Fruit fly (Drosophila melanogaster) whole organism, wandering third instar larva: ENCODE data around the gene et.

Source experiments
- Abd-B ChIP-seq: fragments of >200 bp; optimal IDR thresholded peaks from 2 replicates; lab custom pipeline; 2017; ENCODE audit warnings: missing biosample characterization, missing genetic modification characterization
- CG32264 ChIP-seq: fragments of 200-800 bp; sonication (Bioruptor generic); optimal IDR thresholded peaks from 2 replicates; lab custom pipeline; 2016; ENCODE audit warnings: missing biosample characterization, missing genetic modification characterization
- CG9705 ChIP-seq: fragments of 200-800 bp; sonication (Bioruptor generic); optimal IDR thresholded peaks from 2 replicates; lab custom pipeline; 2018; ENCODE audit warnings: missing biosample characterization, mild to moderate bottlenecking, missing genetic modification characterization
- Dfd ChIP-seq: fragments of >200 bp; optimal IDR thresholded peaks from 2 replicates; lab custom pipeline; 2017; ENCODE audit warnings: missing biosample characterization, missing genetic modification characterization
- Dif ChIP-seq: fragments of 200-275, 200-300 bp; sonication (Bioruptor generic); optimal IDR thresholded peaks from 2 replicates; lab custom pipeline; 2018; ENCODE audit warnings: missing biosample characterization, missing genetic modification characterization; ENCODE audit not compliant: partially characterized antibody
- GATAd ChIP-seq: sonication (Bioruptor generic); optimal IDR thresholded peaks from 2 replicates; lab custom pipeline; 2016; ENCODE audit warnings: missing biosample characterization, missing genetic modification characterization
- HLH106 ChIP-seq: fragments of 200-800 bp; optimal IDR thresholded peaks from 3 replicates; lab custom pipeline; 2019; ENCODE audit warnings: missing biosample characterization, mild to moderate bottlenecking, missing genetic modification characterization, moderate library complexity
- Hnf4 ChIP-seq: fragments of 200-800 bp; sonication (Bioruptor generic); optimal IDR thresholded peaks from 2 replicates; lab custom pipeline; 2016; ENCODE audit warnings: missing biosample characterization, mild to moderate bottlenecking, missing genetic modification characterization
- Hr78 ChIP-seq: fragments of >200 bp; optimal IDR thresholded peaks from 2 replicates; lab custom pipeline; 2017; ENCODE audit warnings: missing biosample characterization, missing genetic modification characterization
- Hr83 ChIP-seq: fragments of 200-300 bp; sonication (Bioruptor generic); optimal IDR thresholded peaks from 2 replicates; lab custom pipeline; 2016; ENCODE audit warnings: missing biosample characterization, mild to moderate bottlenecking, missing genetic modification characterization, moderate library complexity; ENCODE audit not compliant: poor library complexity, severe bottlenecking
- Jra ChIP-seq: sonication (Bioruptor generic); optimal IDR thresholded peaks from 2 replicates; lab custom pipeline; 2016; ENCODE audit warnings: missing biosample characterization, missing genetic modification characterization
- Mio ChIP-seq: sonication (Bioruptor generic); optimal IDR thresholded peaks from 2 replicates; lab custom pipeline; 2016; ENCODE audit warnings: missing biosample characterization, missing genetic modification characterization
- Myc ChIP-seq: fragments of >200 bp; optimal IDR thresholded peaks from 2 replicates; lab custom pipeline; 2017
- N ChIP-seq: fragments of >200 bp; optimal IDR thresholded peaks from 2 replicates; lab custom pipeline; 2018; ENCODE audit warnings: missing biosample characterization, missing external identifiers, missing genetic modification characterization
- OdsH ChIP-seq: fragments of 200-800 bp; sonication (Bioruptor generic); optimal IDR thresholded peaks from 2 replicates; lab custom pipeline; 2016; ENCODE audit warnings: missing biosample characterization, mild to moderate bottlenecking, missing genetic modification characterization
- Rel ChIP-seq, 2 experiments: fragments of 200-800 bp; sonication (Bioruptor generic) in 1 of 2; optimal IDR thresholded peaks; 2 replicates in 1 of 2; 3 replicates in 1 of 2; lab custom pipeline; 2016 to 2019; ENCODE audit warnings: mild to moderate bottlenecking in 2 of 2, missing biosample characterization in 2 of 2, missing genetic modification characterization in 2 of 2, moderate library complexity in 1 of 2
- Sp1 ChIP-seq: fragments of 200-800 bp; sonication (Bioruptor generic); optimal IDR thresholded peaks from 3 replicates; lab custom pipeline; 2019; ENCODE audit warnings: missing biosample characterization, mild to moderate bottlenecking, missing genetic modification characterization, moderate library complexity
- Vsx2 ChIP-seq: fragments of 200-300, 225-300 bp; sonication (Bioruptor generic); optimal IDR thresholded peaks from 2 replicates; lab custom pipeline; 2018; ENCODE audit warnings: missing biosample characterization, missing genetic modification characterization; ENCODE audit not compliant: partially characterized antibody
- br ChIP-seq: fragments of 200-800 bp; sonication (Bioruptor generic); optimal IDR thresholded peaks from 2 replicates; lab custom pipeline; 2016; ENCODE audit warnings: missing biosample characterization, missing genetic modification characterization
- brk ChIP-seq: fragments of 200-800 bp; sonication (Bioruptor generic); optimal IDR thresholded peaks from 2 replicates; lab custom pipeline; 2016; ENCODE audit warnings: missing biosample characterization, mild to moderate bottlenecking, missing genetic modification characterization
- dl ChIP-seq, 2 experiments: fragments of 175-275, 200-275 bp in 1 of 2; fragments of 200-275 bp in 1 of 2; sonication (Bioruptor generic); optimal IDR thresholded peaks; lab custom pipeline; 2018; ENCODE audit warnings: mild to moderate bottlenecking in 2 of 2, missing biosample characterization in 2 of 2, missing genetic modification characterization in 2 of 2, moderate library complexity in 2 of 2; ENCODE audit not compliant: partially characterized antibody in 2 of 2, insufficient read depth in 1 of 2
- dmrt93B ChIP-seq: fragments of 200-800 bp; sonication (Bioruptor generic); optimal IDR thresholded peaks from 2 replicates; lab custom pipeline; 2018; ENCODE audit warnings: missing biosample characterization, mild to moderate bottlenecking, missing genetic modification characterization
- dsf ChIP-seq: sonication (Bioruptor generic); optimal IDR thresholded peaks from 2 replicates; lab custom pipeline; 2016; ENCODE audit warnings: missing biosample characterization, missing genetic modification characterization, borderline replicate concordance
- ey ChIP-seq: fragments of 200-800 bp; sonication (Bioruptor generic); optimal IDR thresholded peaks from 2 replicates; lab custom pipeline; 2016; ENCODE audit warnings: missing biosample characterization, missing genetic modification characterization
- foxo ChIP-seq, 2 experiments: fragments of 200-800 bp; sonication (Bioruptor generic); optimal IDR thresholded peaks; 2 replicates in 1 of 2; 3 replicates in 1 of 2; lab custom pipeline; 2016 to 2017; ENCODE audit warnings: missing biosample characterization in 2 of 2, missing genetic modification characterization in 2 of 2
- h ChIP-seq: fragments of 200-800 bp; sonication (Bioruptor generic); optimal IDR thresholded peaks from 3 replicates; lab custom pipeline; 2016; ENCODE audit warnings: missing biosample characterization, mild to moderate bottlenecking, missing genetic modification characterization
- jim ChIP-seq: fragments of 175-275, 200-325 bp; sonication (Bioruptor generic); optimal IDR thresholded peaks from 2 replicates; lab custom pipeline; 2016; ENCODE audit warnings: missing biosample characterization, mild to moderate bottlenecking, missing genetic modification characterization
- lola ChIP-seq: fragments of >200 bp; optimal IDR thresholded peaks from 2 replicates; lab custom pipeline; 2017; ENCODE audit warnings: missing biosample characterization, missing genetic modification characterization
- pan ChIP-seq: fragments of >200 bp; optimal IDR thresholded peaks from 2 replicates; lab custom pipeline; 2017
- psq ChIP-seq: fragments of 200-800 bp; sonication (Bioruptor generic); optimal IDR thresholded peaks from 3 replicates; lab custom pipeline; 2017; ENCODE audit warnings: missing biosample characterization, mild to moderate bottlenecking, missing genetic modification characterization, moderate library complexity
- rgr ChIP-seq: fragments of 200-800 bp; sonication (Bioruptor generic); optimal IDR thresholded peaks from 3 replicates; lab custom pipeline; 2016; ENCODE audit warnings: missing biosample characterization, mild to moderate bottlenecking, missing genetic modification characterization
- sage ChIP-seq: fragments of 200-800 bp; sonication (Bioruptor generic); optimal IDR thresholded peaks from 2 replicates; lab custom pipeline; 2016; ENCODE audit warnings: missing biosample characterization, mild to moderate bottlenecking, missing genetic modification characterization
- sv ChIP-seq: fragments of 200-800 bp; sonication (Bioruptor generic); optimal IDR thresholded peaks from 3 replicates; lab custom pipeline; 2016; ENCODE audit warnings: missing biosample characterization, missing genetic modification characterization
- tai ChIP-seq: sonication (Bioruptor generic); optimal IDR thresholded peaks from 2 replicates; lab custom pipeline; 2016; ENCODE audit warnings: missing biosample characterization, missing genetic modification characterization
- usp ChIP-seq: fragments of >200 bp; optimal IDR thresholded peaks from 2 replicates; lab custom pipeline; 2017; ENCODE audit warnings: missing biosample characterization, missing genetic modification characterization
- woc ChIP-seq: sonication (Bioruptor generic); optimal IDR thresholded peaks from 2 replicates; lab custom pipeline; 2016; ENCODE audit warnings: missing biosample characterization, mild to moderate bottlenecking, missing genetic modification characterization

et gene

DNA sequence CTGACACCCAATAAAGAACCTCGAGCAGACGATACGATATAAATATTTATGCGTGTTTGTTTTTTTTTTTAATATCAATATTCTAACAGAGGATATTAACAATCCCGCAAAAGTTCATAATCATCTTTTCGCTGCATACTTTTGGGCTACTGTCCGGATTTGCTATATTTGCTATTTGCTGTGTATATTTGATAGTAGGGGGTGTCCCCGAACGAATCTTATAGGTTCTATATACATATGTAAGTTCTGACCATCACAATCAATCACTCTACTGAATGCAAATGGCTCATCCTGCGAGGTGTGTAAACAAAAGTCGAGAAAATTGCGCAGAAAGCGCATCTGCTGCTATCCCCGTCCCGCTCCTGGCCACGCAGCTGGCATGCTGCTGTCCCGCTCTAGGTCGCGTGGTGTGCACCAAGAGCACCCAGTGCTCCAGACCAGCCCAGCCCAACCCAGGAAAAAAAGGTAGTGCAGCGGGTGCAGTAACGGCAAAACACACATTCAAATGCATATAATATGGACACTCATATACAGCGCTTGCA, 34.9 kb downstream of the et start:
- TF ChIP-seq sv: no peak
- no peak for TF ChIP-seq Rel (GFP tag; optimal IDR thresholded peaks at IDR 0.05; lab: Kevin White, UChicago)
- peak; percentile 98 for TF ChIP-seq Rel (tag; optimal IDR thresholded peaks at IDR 0.05; lab: Kevin White, UChicago)
- TF ChIP-seq Myc: peak; percentile 50

DNA sequence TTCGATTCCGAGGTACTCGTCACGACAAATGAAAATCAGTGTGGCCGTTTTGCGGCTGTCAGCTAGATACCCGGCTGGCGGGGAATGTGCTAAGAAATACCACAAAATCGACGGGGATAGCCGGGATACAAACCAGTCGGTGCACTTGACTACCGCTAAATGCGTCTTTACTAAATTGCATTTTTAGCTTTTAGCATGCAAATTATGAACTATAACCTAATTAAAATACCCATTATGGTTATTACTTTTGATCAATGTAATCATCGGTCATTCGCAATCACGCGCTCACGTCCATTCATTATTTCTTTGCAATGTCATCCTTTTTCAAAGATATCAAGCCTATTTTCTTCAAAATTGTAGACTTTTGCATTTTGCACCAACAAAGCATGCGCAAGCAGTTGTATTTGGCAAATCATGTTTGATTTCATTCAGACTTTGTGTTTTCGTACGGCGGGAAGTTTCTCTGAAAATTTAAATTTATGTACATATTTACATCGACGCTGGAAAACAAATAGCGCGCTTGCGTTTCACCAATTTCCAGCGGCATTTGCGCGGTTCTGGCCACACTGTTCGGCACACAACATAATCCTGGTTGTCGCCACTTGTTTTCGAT, 37.3 kb downstream of the et start, which contains the start of gene Rcd-1:
Rcd-1 (plus strand) TSS at position 440 of the 613 bp plus-strand sequence.
- TF ChIP-seq pan (lab: Kevin White, UChicago) (no peak), N (GFP tag; lab: Kevin White, UChicago) (no peak), foxo (GFP tag; optimal IDR thresholded peaks at IDR 0.05; lab: Kevin White, UChicago) (no peak), Hr78 (GFP tag; lab: Kevin White, UChicago) (no peak), HLH106 (tag; lab: Kevin White, UChicago) (no peak), sage (GFP tag; lab: Kevin White, UChicago) (no peak), Hnf4 (GFP tag; lab: Kevin White, UChicago) (no peak), Mio (GFP tag; lab: Kevin White, UChicago) (no peak), Hr83 (GFP tag; lab: Kevin White, UChicago) (no peak), Rel (GFP tag; optimal IDR thresholded peaks at IDR 0.05; lab: Kevin White, UChicago) (no peak), Rel (tag; optimal IDR thresholded peaks at IDR 0.05; lab: Kevin White, UChicago) (no peak), jim (GFP tag; lab: Kevin White, UChicago) (no peak), Abd-B (GFP tag; lab: Kevin White, UChicago) (no peak), Vsx2 (GFP tag; lab: Kevin White, UChicago) (no peak), ey (no peak)

DNA sequence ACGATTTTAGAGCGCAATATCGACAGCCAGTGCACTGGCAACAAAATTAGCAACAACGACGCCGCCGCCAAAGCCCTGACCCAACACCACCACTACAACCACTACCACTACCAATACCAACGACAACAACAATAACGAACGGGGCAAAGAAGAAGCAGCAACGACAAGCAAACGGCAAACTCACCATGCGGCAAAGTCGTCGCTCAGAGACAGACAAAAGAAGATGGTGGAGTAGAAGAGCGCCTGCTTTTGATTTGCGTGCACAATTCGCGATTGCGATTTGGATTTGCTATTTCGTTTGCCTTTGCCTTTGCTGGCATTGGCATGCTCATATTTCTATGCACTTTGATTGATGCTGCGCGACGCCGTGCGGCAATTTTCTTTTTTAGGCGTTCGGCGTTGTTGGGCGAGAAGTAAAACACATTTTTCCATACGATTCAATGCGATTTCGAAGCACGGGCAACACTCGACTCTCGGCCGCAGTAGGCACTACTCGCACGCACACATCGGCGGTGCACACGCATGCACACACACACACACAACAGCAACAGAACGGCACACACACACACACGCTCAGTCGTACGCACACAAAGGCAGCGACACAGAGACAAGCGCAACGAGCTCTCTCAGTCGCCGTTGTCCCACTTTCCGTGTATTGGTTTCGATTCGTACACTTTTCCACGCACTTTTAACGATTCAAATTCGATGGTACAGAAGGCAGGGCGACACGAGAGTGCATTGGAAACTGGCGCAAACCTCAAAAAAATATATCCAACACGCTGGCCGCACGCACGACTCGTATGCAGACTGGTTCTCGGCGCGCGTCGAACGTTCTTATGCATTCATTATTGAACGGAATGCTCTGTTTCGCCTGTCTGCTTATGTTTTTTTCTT, 38.0 kb downstream of the et start:
- TF ChIP-seq Jra (GFP tag; lab: Kevin White, UChicago): no peak
- TF ChIP-seq Dif: peak; percentile 15
- peak; percentile 0 for TF ChIP-seq h (GFP tag; lab: Kevin White, UChicago)
- peak; percentile 61 for TF ChIP-seq Abd-B (GFP tag; lab: Kevin White, UChicago)
- TF ChIP-seq N (GFP tag; lab: Kevin White, UChicago): peak; percentile 99

DNA sequence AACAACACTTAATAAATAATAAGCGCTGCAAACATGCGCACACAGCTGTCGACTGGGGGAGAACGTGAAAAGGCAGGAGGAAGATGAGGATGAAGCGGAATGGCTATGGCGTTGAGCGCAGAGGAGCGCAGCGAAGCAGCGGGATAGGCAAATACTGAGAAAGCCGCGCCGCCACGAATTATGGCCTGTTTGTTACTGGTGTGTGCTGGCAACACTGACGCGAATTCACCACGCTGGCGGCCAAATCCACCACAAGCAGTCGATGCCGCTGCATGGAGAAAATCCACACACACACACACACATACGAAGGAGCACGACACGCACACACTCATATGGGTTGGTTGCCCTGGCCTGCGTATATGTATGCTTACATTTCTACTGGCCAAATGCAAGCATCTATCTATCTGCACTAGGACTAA, 38.7 kb downstream of the et start:
- no peak for TF ChIP-seq pan (lab: Kevin White, UChicago)
- TF ChIP-seq tai (GFP tag; lab: Kevin White, UChicago): no peak
- TF ChIP-seq dsf (GFP tag; lab: Kevin White, UChicago): no peak
- no peak for TF ChIP-seq ey
- TF ChIP-seq psq (GFP tag; lab: Kevin White, UChicago): peak; percentile 79
- TF ChIP-seq CG9705 (GFP tag; lab: Kevin White, UChicago): no peak
- TF ChIP-seq Sp1 (GFP tag; lab: Kevin White, UChicago): peak; percentile 16
- TF ChIP-seq Mio (GFP tag; lab: Kevin White, UChicago): no peak
- no peak for TF ChIP-seq usp (GFP tag; lab: Kevin White, UChicago)
- peak; percentile 33 for TF ChIP-seq rgr (GFP tag; lab: Kevin White, UChicago)
- TF ChIP-seq lola (GFP tag; lab: Kevin White, UChicago): no peak
- no peak for TF ChIP-seq dmrt93B (GFP tag; lab: Kevin White, UChicago)
- TF ChIP-seq Hnf4 (GFP tag; lab: Kevin White, UChicago): no peak
- no peak for TF ChIP-seq Hr83 (GFP tag; lab: Kevin White, UChicago)
- TF ChIP-seq Rel (GFP tag; optimal IDR thresholded peaks at IDR 0.05; lab: Kevin White, UChicago): no peak
- TF ChIP-seq Rel (tag; optimal IDR thresholded peaks at IDR 0.05; lab: Kevin White, UChicago): peak; percentile 32
- TF ChIP-seq sv: no peak
- no peak for TF ChIP-seq sage (GFP tag; lab: Kevin White, UChicago)
- TF ChIP-seq br: peak; percentile 13
- TF ChIP-seq dl (GFP tag; optimal IDR thresholded peaks at IDR 0.05; lab: Kevin White, UChicago; ENCODE audit: insufficient read depth in 1 of 2, partially characterized antibody in 2 of 2): peak in 1 of 2 experiments; percentile 58
- peak; percentile 78 for TF ChIP-seq Dif
- no peak for TF ChIP-seq Jra (GFP tag; lab: Kevin White, UChicago)
- TF ChIP-seq Dfd (GFP tag; lab: Kevin White, UChicago): no peak
- TF ChIP-seq Hr78 (GFP tag; lab: Kevin White, UChicago): no peak
- TF ChIP-seq h (GFP tag; lab: Kevin White, UChicago): peak; percentile 43
- no peak for TF ChIP-seq OdsH
- no peak for TF ChIP-seq CG32264
- TF ChIP-seq Vsx2 (GFP tag; lab: Kevin White, UChicago): no peak
- TF ChIP-seq GATAd: no peak
- TF ChIP-seq foxo (GFP tag; optimal IDR thresholded peaks at IDR 0.05; lab: Kevin White, UChicago): peak in 1 of 2 experiments; percentile 21
- peak; percentile 52 for TF ChIP-seq Myc
- no peak for TF ChIP-seq HLH106 (tag; lab: Kevin White, UChicago)
- no peak for TF ChIP-seq Abd-B (GFP tag; lab: Kevin White, UChicago)
- TF ChIP-seq N (GFP tag; lab: Kevin White, UChicago): no peak
- TF ChIP-seq brk: no peak
- no peak for TF ChIP-seq woc (GFP tag; lab: Kevin White, UChicago)
